Worm (Caenorhabditis elegans): ENCODE data around the gene T02H6.8.

DNA sequence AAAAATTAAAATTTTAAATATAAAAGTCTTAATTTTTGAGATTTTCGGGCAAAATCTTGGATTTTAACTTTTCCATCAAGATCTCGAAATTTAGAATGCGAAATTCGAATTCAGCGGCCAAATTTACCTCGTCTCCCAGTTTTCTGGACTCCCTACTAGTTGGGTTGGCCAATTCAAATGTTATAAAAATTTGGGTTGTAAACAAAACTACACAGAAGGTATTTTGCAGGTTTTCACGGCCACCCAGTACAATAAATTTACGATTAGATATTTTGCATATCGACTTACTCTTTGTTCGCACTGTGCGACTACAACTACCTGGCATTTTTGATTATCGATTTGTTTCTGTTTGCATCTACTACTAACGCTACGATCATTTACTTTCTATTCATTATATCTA is 4.2 kb downstream of the T02H6.8 start, which contains the start of gene T02H6.5:
- TF ChIP-seq nhr-12 (tag; optimal IDR thresholded peaks at IDR 0.05) (no peak), snpc-4 (tag; optimal IDR thresholded peaks at IDR 0.05) (no peak), ceh-82 (tag; optimal IDR thresholded peaks at IDR 0.05) (no peak)

Measured in whole organism, L1 larva.